Worm (Caenorhabditis elegans): ENCODE results near the gene F59D12.3.

F59D12.3 gene

DNA sequence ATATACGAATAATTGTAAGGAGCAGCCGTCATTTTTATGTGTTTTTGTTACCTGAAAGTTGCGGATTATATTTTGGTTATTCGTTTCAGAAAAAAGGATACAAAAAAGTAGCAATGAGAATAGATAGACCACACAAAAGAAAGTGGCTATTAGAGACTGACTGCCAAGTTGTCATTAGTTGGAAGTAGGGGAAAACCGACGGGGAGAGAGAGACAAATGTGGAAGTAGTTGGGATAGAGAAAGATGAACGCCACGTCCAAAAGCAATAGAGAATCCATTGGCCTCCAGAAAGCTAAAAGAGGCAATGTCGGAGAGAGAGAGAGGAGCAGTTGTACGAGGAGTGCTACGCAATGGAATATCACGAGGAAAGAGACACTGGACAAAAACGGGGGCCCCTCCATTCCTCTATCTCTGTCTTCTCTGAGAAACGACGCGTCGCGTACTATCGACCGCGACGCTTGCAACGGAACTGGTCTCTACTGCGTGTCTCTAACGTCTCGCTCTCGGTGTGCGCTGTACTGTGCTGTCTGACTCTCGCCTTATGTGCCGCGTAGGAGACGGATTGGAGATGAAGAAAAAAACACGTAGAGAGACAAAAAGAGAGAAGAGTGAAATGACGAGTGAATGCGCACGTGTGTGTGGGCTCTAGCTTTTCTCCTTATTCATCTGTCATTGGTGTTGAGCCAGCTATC is 44.0 kb downstream of the F59D12.3 start, which contains the start of gene rab-14 (continued):
- 0 out of 2 replicates have a peak, but pooled peaks have one; percentile 21 for TF ChIP-seq mdt-29 (GFP tag; IDR thresholded peaks at IDR 0.05)
- no peak for TF ChIP-seq R02D3.7 (tag; optimal IDR thresholded peaks at IDR 0.05)
- peak; percentile 61 for TF ChIP-seq nhr-6 (tag; optimal IDR thresholded peaks at IDR 0.05)
- TF ChIP-seq nhr-42 (GFP tag; IDR thresholded peaks at IDR 0.05): peak; percentile 58; the same call in 1 of the 2 replicates
- TF ChIP-seq zip-11 (GFP tag; IDR thresholded peaks at IDR 0.05): no peak
- no peak for TF ChIP-seq nhr-111 (GFP tag; optimal IDR thresholded peaks at IDR 0.05)
- peak; percentile 55 for TF ChIP-seq nhr-11 (tag; optimal IDR thresholded peaks at IDR 0.05)
- TF ChIP-seq lin-15B (tag; optimal IDR thresholded peaks at IDR 0.05): no peak
- TF ChIP-seq ceh-82 (tag; optimal IDR thresholded peaks at IDR 0.05): no peak
- TF ChIP-seq dmd-6 (GFP tag; IDR thresholded peaks at IDR 0.05): peak; percentile 76
- TF ChIP-seq spr-3 (GFP tag; optimal IDR thresholded peaks at IDR 0.05): peak; percentile 16
- TF ChIP-seq rbr-2 (tag; optimal IDR thresholded peaks at IDR 0.05): peak; percentile 76
- TF ChIP-seq T20F7.1 (GFP tag; optimal IDR thresholded peaks at IDR 0.05): no peak
- no peak for TF ChIP-seq unc-39 (tag; optimal IDR thresholded peaks at IDR 0.05)
- no peak for TF ChIP-seq unc-130 (GFP tag; optimal IDR thresholded peaks at IDR 0.05)
- TF ChIP-seq zfp-2 (tag; optimal IDR thresholded peaks at IDR 0.05): no peak
- no peak for TF ChIP-seq mxl-2 (GFP tag; conservative IDR thresholded peaks at IDR 0.05)
- peak; percentile 78 for TF ChIP-seq madf-9 (GFP tag; conservative IDR thresholded peaks at IDR 0.05)
- peak; percentile 58 to 69 for TF ChIP-seq lsy-2 (tag; optimal IDR thresholded peaks at IDR 0.05)
- TF ChIP-seq aha-1 (tag): peak; percentile 84
- peak; percentile 52 for TF ChIP-seq lin-38 (GFP tag; IDR thresholded peaks at IDR 0.05)
- TF ChIP-seq nhr-237 (tag; optimal IDR thresholded peaks at IDR 0.05): no peak
- no peak for TF ChIP-seq saeg-2 (GFP tag; IDR thresholded peaks at IDR 0.05)
- no peak for TF ChIP-seq zag-1 (tag; optimal IDR thresholded peaks at IDR 0.05)
- TF ChIP-seq attf-4 (tag; optimal IDR thresholded peaks at IDR 0.05): no peak
- TF ChIP-seq nhr-25 (tag; optimal IDR thresholded peaks at IDR 0.05; ENCODE audit: borderline replicate concordance, insufficient read depth): peak; percentile 22
- no peak for TF ChIP-seq daf-8 (GFP tag; IDR thresholded peaks at IDR 0.05)
- no peak for TF ChIP-seq Y5F2A.4 (GFP tag; optimal IDR thresholded peaks at IDR 0.05)
- TF ChIP-seq set-16 (GFP tag; IDR thresholded peaks at IDR 0.05): peak; percentile 56
- no peak for TF ChIP-seq jun-1 (tag; optimal IDR thresholded peaks at IDR 0.05)
- TF ChIP-seq hlh-30 (tag; optimal IDR thresholded peaks at IDR 0.05; ENCODE audit: insufficient read depth): peak; percentile 87
- no peak for TF ChIP-seq pqm-1 (tag; optimal IDR thresholded peaks at IDR 0.05)
- TF ChIP-seq cey-2 (tag; optimal IDR thresholded peaks at IDR 0.05; ENCODE audit: borderline replicate concordance, insufficient read depth): no peak
- TF ChIP-seq ces-1 (GFP tag; optimal IDR thresholded peaks at IDR 0.05): no peak
- TF ChIP-seq egl-43 (GFP tag; IDR thresholded peaks at IDR 0.05): peak; percentile 86
- no peak for TF ChIP-seq tra-1 (GFP tag; IDR thresholded peaks at IDR 0.05)
- TF ChIP-seq dmd-9 (GFP tag; IDR thresholded peaks at IDR 0.05): no peak
- TF ChIP-seq hmg-1.1 (GFP tag; IDR thresholded peaks at IDR 0.05): peak; percentile 87
- TF ChIP-seq ZK337.2 (GFP tag; IDR thresholded peaks at IDR 0.05): no peak
- TF ChIP-seq duxl-1 (tag; optimal IDR thresholded peaks at IDR 0.05; ENCODE audit: poor library complexity): no peak
- peak; percentile 89 for TF ChIP-seq ctbp-1 (GFP tag; IDR thresholded peaks at IDR 0.05)
- TF ChIP-seq lir-3 (tag; optimal IDR thresholded peaks at IDR 0.05): no peak
- TF ChIP-seq snpc-4 (tag; optimal IDR thresholded peaks at IDR 0.05): no peak
- TF ChIP-seq zfp-3 (GFP tag; conservative IDR thresholded peaks at IDR 0.05): no peak
- no peak for TF ChIP-seq nhr-76 (tag; optimal IDR thresholded peaks at IDR 0.05)
- TF ChIP-seq vab-7 (GFP tag; IDR thresholded peaks at IDR 0.05): 0 out of 2 replicates have a peak, but pooled peaks have one; percentile 30
- peak; percentile 71 for TF ChIP-seq fkh-10 (GFP tag; optimal IDR thresholded peaks at IDR 0.05)
- TF ChIP-seq mxl-3 (GFP tag; optimal IDR thresholded peaks at IDR 0.05): peak; percentile 77
- TF ChIP-seq hif-1 (tag; optimal IDR thresholded peaks at IDR 0.05): peak in 1 of 2 experiments; percentile 84
- peak; percentile 59 to 93 for TF ChIP-seq mdl-1 (tag; optimal IDR thresholded peaks at IDR 0.05)
